Worm (Caenorhabditis elegans): ENCODE results near the gene C05B5.5.

Gene C05B5.5

ce11 chrIII:10030549-10030948, 29.4 kb downstream of the C05B5.5 start, which contains the start of gene M04D8.4:
Gene M04D8.4, minus strand, starts transcription at chrIII:10030649.
- no peak for TF ChIP-seq aly-2 (tag; optimal IDR thresholded peaks at IDR 0.05)
- TF ChIP-seq egl-27 (tag; optimal IDR thresholded peaks at IDR 0.05), result no peak
- no peak for TF ChIP-seq snpc-4 (tag; optimal IDR thresholded peaks at IDR 0.05)
- no peak for TF ChIP-seq Y55F3AM.14 (GFP tag; optimal IDR thresholded peaks at IDR 0.05)
- no peak for TF ChIP-seq blmp-1 (tag; optimal IDR thresholded peaks at IDR 0.05; ENCODE audit: insufficient read depth)
- TF ChIP-seq zag-1 (tag; optimal IDR thresholded peaks at IDR 0.05), result no peak
- TF ChIP-seq ztf-11 (tag; optimal IDR thresholded peaks at IDR 0.05), result no peak
- no peak for TF ChIP-seq ztf-4 (tag; optimal IDR thresholded peaks at IDR 0.05)
- no peak for TF ChIP-seq fos-1 (tag; optimal IDR thresholded peaks at IDR 0.05)
- TF ChIP-seq ztf-1 (GFP tag; conservative IDR thresholded peaks at IDR 0.05), result no peak
- no peak for TF ChIP-seq lin-39 (tag; optimal IDR thresholded peaks at IDR 0.05)
- no peak for TF ChIP-seq crh-2 (tag; optimal IDR thresholded peaks at IDR 0.05)
- no peak for TF ChIP-seq elt-1 (tag; optimal IDR thresholded peaks at IDR 0.05)
- no peak for TF ChIP-seq unc-55 (GFP tag; optimal IDR thresholded peaks at IDR 0.05)
- no peak for TF ChIP-seq elt-3 (tag; optimal IDR thresholded peaks at IDR 0.05)
- no peak for TF ChIP-seq alr-1 (tag; optimal IDR thresholded peaks at IDR 0.05)
- TF ChIP-seq nhr-237 (tag; optimal IDR thresholded peaks at IDR 0.05), result no peak
- TF ChIP-seq lin-11 (tag; optimal IDR thresholded peaks at IDR 0.05), result no peak
- no peak for TF ChIP-seq peb-1 (tag; optimal IDR thresholded peaks at IDR 0.05)
- no peak for TF ChIP-seq nhr-23 (tag; optimal IDR thresholded peaks at IDR 0.05)

DNA sequence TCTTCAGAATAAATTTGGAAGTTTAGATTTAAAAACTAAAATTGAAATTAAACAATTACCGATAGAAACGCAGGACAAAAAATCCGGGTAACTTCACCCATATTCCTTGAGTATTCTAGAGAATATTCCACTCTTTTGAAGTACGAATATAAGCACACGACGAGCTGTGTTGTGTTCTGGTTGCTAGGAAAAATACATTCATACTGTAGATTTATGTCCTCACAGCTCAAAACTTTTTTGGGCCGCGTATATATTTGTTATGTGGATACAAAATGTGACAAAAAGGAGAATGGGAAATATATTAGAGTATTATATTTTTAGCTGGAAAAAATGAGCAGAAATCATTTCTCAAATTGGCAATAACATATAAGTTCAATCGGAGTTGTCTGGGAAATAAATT, 32.1 kb downstream of the C05B5.5 start, which contains the start of gene M04D8.5:
Gene M04D8.5, minus strand, starts transcription at position 101 of the 400 bp plus-strand sequence.
- no peak for TF ChIP-seq nhr-6 (tag; optimal IDR thresholded peaks at IDR 0.05)
- no peak for TF ChIP-seq sma-3 (GFP tag; optimal IDR thresholded peaks at IDR 0.05)
- TF ChIP-seq gmeb-1 (tag; optimal IDR thresholded peaks at IDR 0.05), result no peak
- no peak for TF ChIP-seq nhr-25 (tag; optimal IDR thresholded peaks at IDR 0.05)
- no peak for TF ChIP-seq ztf-11 (tag; optimal IDR thresholded peaks at IDR 0.05)
- TF ChIP-seq mbf-1 (tag; optimal IDR thresholded peaks at IDR 0.05), result no peak
- TF ChIP-seq nhr-129 (tag; optimal IDR thresholded peaks at IDR 0.05), result no peak
- no peak for TF ChIP-seq F13H6.1 (tag; optimal IDR thresholded peaks at IDR 0.05)
- TF ChIP-seq mab-5 (tag; optimal IDR thresholded peaks at IDR 0.05), result no peak
- no peak for TF ChIP-seq sem-4 (tag; optimal IDR thresholded peaks at IDR 0.05)
- TF ChIP-seq blmp-1 (tag; optimal IDR thresholded peaks at IDR 0.05; ENCODE audit: insufficient read depth), result no peak
- TF ChIP-seq ztf-4 (tag; optimal IDR thresholded peaks at IDR 0.05), result no peak
- no peak for TF ChIP-seq C34F6.9 (tag; optimal IDR thresholded peaks at IDR 0.05)
- TF ChIP-seq egl-27 (tag; optimal IDR thresholded peaks at IDR 0.05), result no peak
- no peak for TF ChIP-seq elt-1 (tag; optimal IDR thresholded peaks at IDR 0.05)
- no peak for TF ChIP-seq zag-1 (tag; optimal IDR thresholded peaks at IDR 0.05)
- TF ChIP-seq skn-1 (tag; optimal IDR thresholded peaks at IDR 0.05), result no peak
- no peak for TF ChIP-seq nhr-77 (tag; optimal IDR thresholded peaks at IDR 0.05)
- TF ChIP-seq peb-1 (tag; optimal IDR thresholded peaks at IDR 0.05), result no peak
- TF ChIP-seq fos-1 (tag; optimal IDR thresholded peaks at IDR 0.05), result no peak

DNA sequence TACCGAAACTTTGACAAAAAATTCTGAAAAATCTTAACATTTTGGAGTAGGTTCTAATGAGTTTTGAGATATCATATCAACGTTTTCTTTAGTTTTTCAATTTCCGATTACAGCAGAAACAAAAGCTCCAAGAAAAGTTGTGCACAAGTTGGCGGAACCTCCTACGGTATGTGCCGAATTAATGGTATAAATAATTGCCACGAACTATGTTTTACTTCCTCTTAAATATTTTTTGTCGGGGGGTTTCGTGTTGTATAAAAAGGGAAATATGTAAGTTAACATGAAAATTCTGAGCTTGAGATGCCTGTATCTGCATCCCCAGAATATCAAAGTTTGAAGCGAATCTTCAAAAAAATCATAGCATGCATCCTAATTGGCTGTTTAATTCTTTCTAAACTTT, 32.7 kb downstream of the C05B5.5 start, which contains the start of gene M04D8.8:
Gene M04D8.8, plus strand, starts transcription at position 301 of the 400 bp plus-strand sequence.
- TF ChIP-seq ceh-82 (tag; optimal IDR thresholded peaks at IDR 0.05) (no peak), Y55F3AM.14 (GFP tag; optimal IDR thresholded peaks at IDR 0.05) (no peak), peb-1 (tag; optimal IDR thresholded peaks at IDR 0.05) (no peak), snpc-4 (tag; optimal IDR thresholded peaks at IDR 0.05) (no peak), gmeb-1 (tag; optimal IDR thresholded peaks at IDR 0.05) (no peak), unc-62 (GFP tag; optimal IDR thresholded peaks at IDR 0.05) (no peak), fos-1 (tag; optimal IDR thresholded peaks at IDR 0.05) (no peak), nhr-77 (tag; optimal IDR thresholded peaks at IDR 0.05) (no peak), elt-3 (tag; optimal IDR thresholded peaks at IDR 0.05) (no peak), nhr-10 (tag; optimal IDR thresholded peaks at IDR 0.05) (no peak), zag-1 (tag; optimal IDR thresholded peaks at IDR 0.05) (no peak), ZK546.5 (tag; optimal IDR thresholded peaks at IDR 0.05) (no peak), mdl-1 (tag; optimal IDR thresholded peaks at IDR 0.05) (no peak), lin-11 (tag; optimal IDR thresholded peaks at IDR 0.05) (no peak), unc-39 (tag; optimal IDR thresholded peaks at IDR 0.05) (no peak), nhr-237 (tag; optimal IDR thresholded peaks at IDR 0.05) (no peak), nhr-129 (tag; optimal IDR thresholded peaks at IDR 0.05) (no peak)

DNA sequence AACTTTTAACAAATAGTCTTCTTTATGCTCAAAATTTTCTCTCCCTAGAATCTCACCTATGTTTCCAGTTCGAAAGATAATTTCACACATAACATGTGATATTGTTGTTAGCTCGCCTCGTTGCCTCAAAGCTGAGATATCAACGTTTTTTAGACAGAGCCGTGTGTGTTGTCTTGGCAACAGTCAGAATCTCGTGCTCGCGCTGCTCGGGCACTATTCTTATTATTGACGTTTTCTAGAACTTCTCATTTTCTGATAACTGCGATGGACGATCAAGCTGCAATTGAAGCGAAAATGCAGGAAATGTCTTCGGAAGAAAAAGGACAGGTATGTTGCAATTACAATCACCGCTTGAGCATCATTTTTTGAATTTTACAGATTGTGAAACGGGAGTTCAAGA, 34.6 kb downstream of the C05B5.5 start, which contains the start of gene xbx-3:
Gene xbx-3, plus strand, starts transcription at position 163 of the 400 bp plus-strand sequence.
- TF ChIP-seq nhr-21 (tag; optimal IDR thresholded peaks at IDR 0.05) (peak; percentile 24), nhr-11 (tag; optimal IDR thresholded peaks at IDR 0.05) (no peak)

All from whole organism, L2 larva.